Fruit fly (Drosophila melanogaster) whole organism, prepupa: ENCODE results near the gene obst-B.

ENCODE experiments used
- Blimp-1 ChIP-seq: fragments of 200-800 bp; sonication (Bioruptor generic); optimal IDR thresholded peaks from 3 replicates; lab custom pipeline; 2017; ENCODE audit warnings: missing biosample characterization, missing genetic modification characterization, mild to moderate bottlenecking, moderate library complexity, missing genetic modification reagents
- CG10631 ChIP-seq: fragments of 200-800 bp; sonication (Bioruptor generic); optimal IDR thresholded peaks from 2 replicates; lab custom pipeline; 2016; ENCODE audit warnings: missing biosample characterization, missing genetic modification characterization
- CG10669 ChIP-seq: fragments of 200-800 bp; sonication (Bioruptor generic); optimal IDR thresholded peaks from 3 replicates; lab custom pipeline; 2018; ENCODE audit warnings: missing biosample characterization, mild to moderate bottlenecking, missing genetic modification characterization, moderate library complexity
- CG11762 ChIP-seq: fragments of 200-800 bp; sonication (Bioruptor generic); optimal IDR thresholded peaks from 3 replicates; lab custom pipeline; 2016; ENCODE audit warnings: missing biosample characterization, missing genetic modification characterization; ENCODE audit not compliant: insufficient read depth
- CG11902 ChIP-seq: fragments of 200-800 bp; sonication (Bioruptor generic); optimal IDR thresholded peaks from 3 replicates; lab custom pipeline; 2016; ENCODE audit warnings: missing biosample characterization, missing genetic modification characterization
- CG15336 ChIP-seq: fragments of 200-800 bp; sonication (Bioruptor generic); IDR thresholded peaks from 2 replicates; pipeline ENCODE4 v1.3.6; 2022; ENCODE audit warnings: missing biosample characterization, missing genetic modification characterization
- CG16779 ChIP-seq: fragments of 200-800 bp; sonication (Bioruptor generic); optimal IDR thresholded peaks from 3 replicates; lab custom pipeline; 2017; ENCODE audit warnings: missing biosample characterization, mild to moderate bottlenecking, missing genetic modification characterization
- CG32006 ChIP-seq: fragments of 200-800 bp; sonication (Bioruptor generic); optimal IDR thresholded peaks from 3 replicates; lab custom pipeline; 2017; ENCODE audit warnings: missing biosample characterization, mild to moderate bottlenecking, missing genetic modification characterization
- CG34406 ChIP-seq: fragments of 200-800 bp; sonication (Bioruptor generic); optimal IDR thresholded peaks from 3 replicates; lab custom pipeline; 2016; ENCODE audit warnings: missing biosample characterization, missing genetic modification characterization
- CG3919 ChIP-seq: fragments of 200-800 bp; sonication (Bioruptor generic); optimal IDR thresholded peaks from 3 replicates; lab custom pipeline; 2016; ENCODE audit warnings: missing biosample characterization, missing genetic modification characterization
- CG4318 ChIP-seq: fragments of 200-800 bp; sonication (Bioruptor generic); optimal IDR thresholded peaks from 3 replicates; lab custom pipeline; 2017; ENCODE audit warnings: missing biosample characterization, mild to moderate bottlenecking, missing genetic modification characterization
- CG6163 ChIP-seq: fragments of 200-800 bp; sonication (Bioruptor generic); IDR thresholded peaks from 3 replicates; pipeline ENCODE4 v1.3.6; 2022; ENCODE audit warnings: missing biosample characterization, missing genetic modification characterization
- CG6808 ChIP-seq: fragments of 200-800 bp; sonication (Bioruptor generic); optimal IDR thresholded peaks from 3 replicates; lab custom pipeline; 2017; ENCODE audit warnings: missing biosample characterization, missing genetic modification characterization, mild to moderate bottlenecking, moderate library complexity, missing genetic modification reagents
- CG6854 ChIP-seq: fragments of 200-800 bp; sonication (Bioruptor generic); optimal IDR thresholded peaks from 2 replicates; lab custom pipeline; 2017; ENCODE audit warnings: missing biosample characterization, mild to moderate bottlenecking, missing genetic modification characterization
- CG8119 ChIP-seq: fragments of 200-800 bp; sonication (Bioruptor generic); IDR thresholded peaks from 3 replicates; pipeline ENCODE4 v1.3.6; 2022; ENCODE audit warnings: missing biosample characterization, missing genetic modification characterization
- CG8319 ChIP-seq: fragments of 200-800 bp; sonication (Bioruptor generic); optimal IDR thresholded peaks from 3 replicates; lab custom pipeline; 2016; ENCODE audit warnings: missing biosample characterization, missing genetic modification characterization
- CG9139 ChIP-seq: fragments of 200-800 bp; sonication (Bioruptor generic); optimal IDR thresholded peaks from 3 replicates; lab custom pipeline; 2017; ENCODE audit warnings: missing biosample characterization, mild to moderate bottlenecking, missing genetic modification characterization
- Eip78C ChIP-seq: fragments of 200-800 bp; sonication (Bioruptor generic); peaks from one replicate; lab custom pipeline; 2016; ENCODE audit warnings: missing biosample characterization, missing genetic modification characterization
- Ets21C ChIP-seq: fragments of 200-800 bp; sonication (Bioruptor generic); optimal IDR thresholded peaks from 3 replicates; lab custom pipeline; 2016; ENCODE audit warnings: missing biosample characterization, missing genetic modification characterization
- Ets96B ChIP-seq: fragments of 200-800 bp; optimal IDR thresholded peaks from 2 replicates; lab custom pipeline; 2019; ENCODE audit warnings: missing biosample characterization, mild to moderate bottlenecking, missing genetic modification characterization, moderate library complexity
- Gug ChIP-seq: fragments of 200-800 bp; sonication (Bioruptor generic); IDR thresholded peaks from 2 replicates; pipeline ENCODE4 v1.3.6; 2022; ENCODE audit warnings: missing biosample characterization, missing genetic modification characterization
- Lpt ChIP-seq: fragments of 200-800 bp; sonication (Bioruptor generic); optimal IDR thresholded peaks from 3 replicates; lab custom pipeline; 2016; ENCODE audit warnings: missing biosample characterization, missing genetic modification characterization
- OdsH ChIP-seq: fragments of 200-800 bp; sonication (Bioruptor generic); optimal IDR thresholded peaks from 3 replicates; lab custom pipeline; 2016; ENCODE audit warnings: missing biosample characterization, missing genetic modification characterization
- Smox ChIP-seq: fragments of 200-800 bp; sonication (Bioruptor generic); optimal IDR thresholded peaks from 3 replicates; lab custom pipeline; 2016; ENCODE audit warnings: missing biosample characterization, missing genetic modification characterization
- Sox102F ChIP-seq: fragments of 200-800 bp; sonication (Bioruptor generic); optimal IDR thresholded peaks from 2 replicates; lab custom pipeline; 2016; ENCODE audit warnings: missing biosample characterization, mild to moderate bottlenecking, missing genetic modification characterization
- Sox14 ChIP-seq: fragments of 200-800 bp; sonication (Bioruptor generic); optimal IDR thresholded peaks from 3 replicates; lab custom pipeline; 2016; ENCODE audit warnings: missing biosample characterization, missing genetic modification characterization
- Sox15 ChIP-seq: fragments of 200-800 bp; sonication (Bioruptor generic); optimal IDR thresholded peaks from 3 replicates; lab custom pipeline; 2016; ENCODE audit warnings: missing biosample characterization, missing genetic modification characterization
- achi ChIP-seq: fragments of 200-800 bp; sonication (Bioruptor generic); optimal IDR thresholded peaks from 3 replicates; lab custom pipeline; 2016; ENCODE audit warnings: missing biosample characterization, missing genetic modification characterization
- acj6 ChIP-seq: fragments of 200-800 bp; sonication (Bioruptor generic); optimal IDR thresholded peaks from 3 replicates; lab custom pipeline; 2016; ENCODE audit warnings: missing biosample characterization, missing genetic modification characterization
- dac ChIP-seq: fragments of 200-800 bp; sonication (Bioruptor generic); optimal IDR thresholded peaks from 2 replicates; lab custom pipeline; 2017; ENCODE audit warnings: missing biosample characterization, mild to moderate bottlenecking, missing genetic modification characterization
- dsx ChIP-seq: fragments of 200-800 bp; optimal IDR thresholded peaks from 3 replicates; lab custom pipeline; 2019; ENCODE audit warnings: missing biosample characterization, mild to moderate bottlenecking, missing genetic modification characterization, moderate library complexity; ENCODE audit not compliant: poor library complexity, severe bottlenecking
- eg ChIP-seq: fragments of 200-800 bp; sonication (Bioruptor generic); IDR thresholded peaks from 3 replicates; pipeline ENCODE4 v1.3.6; 2022; ENCODE audit warnings: missing biosample characterization, missing genetic modification characterization
- fd59A ChIP-seq: fragments of 200-800 bp; sonication (Bioruptor generic); optimal IDR thresholded peaks from 2 replicates; lab custom pipeline; 2017; ENCODE audit warnings: missing biosample characterization, mild to moderate bottlenecking, missing genetic modification characterization, missing genetic modification reagents
- fd85E ChIP-seq: fragments of 200-800 bp; sonication (Bioruptor generic); optimal IDR thresholded peaks from 3 replicates; lab custom pipeline; 2016; ENCODE audit warnings: missing biosample characterization, missing genetic modification characterization
- fkh ChIP-seq: fragments of 200-800 bp; sonication (Bioruptor generic); optimal IDR thresholded peaks from 3 replicates; lab custom pipeline; 2017; ENCODE audit warnings: missing biosample characterization, mild to moderate bottlenecking, missing genetic modification characterization, moderate library complexity
- lz ChIP-seq: fragments of 200-800 bp; sonication (Bioruptor generic); optimal IDR thresholded peaks from 3 replicates; lab custom pipeline; 2016; ENCODE audit warnings: missing biosample characterization, missing genetic modification characterization
- pdm3 ChIP-seq: fragments of 200-800 bp; sonication (Bioruptor generic); optimal IDR thresholded peaks from 3 replicates; lab custom pipeline; 2016; ENCODE audit warnings: missing biosample characterization, missing genetic modification characterization
- svp ChIP-seq: fragments of 200-800 bp; sonication (Bioruptor generic); peaks from one replicate; lab custom pipeline; 2016; ENCODE audit warnings: missing biosample characterization, missing genetic modification characterization
- topi ChIP-seq: fragments of 200-800 bp; sonication (Bioruptor generic); optimal IDR thresholded peaks from 3 replicates; lab custom pipeline; 2016; ENCODE audit warnings: missing biosample characterization, missing genetic modification characterization

Gene obst-B

dm6 chr2L:10009800-10010658 is 22.5 kb upstream of the obst-B start (continued):
- TF ChIP-seq CG6854 (GFP tag; lab: Kevin White, UChicago) (peak; percentile 99), CG6163 (GFP tag; lab: Robert Waterston, UW) (peak; percentile 100), svp (GFP tag; lab: Kevin White, UChicago) (peak; percentile 100), CG11902 (GFP tag; lab: Kevin White, UChicago) (peak; percentile 99), CG4318 (GFP tag; lab: Kevin White, UChicago) (peak; percentile 98), Lpt (GFP tag; lab: Kevin White, UChicago) (peak; percentile 99), fkh (GFP tag; lab: Kevin White, UChicago) (peak; percentile 92), Gug (peak; percentile 99), achi (GFP tag; lab: Kevin White, UChicago) (peak; percentile 99), Ets96B (tag; lab: Kevin White, UChicago) (peak; percentile 99), Blimp-1 (GFP tag; lab: Kevin White, UChicago) (peak; percentile 96), fd59A (GFP tag; lab: Kevin White, UChicago) (peak; percentile 99), CG6808 (peak; percentile 98), pdm3 (GFP tag; lab: Kevin White, UChicago) (peak; percentile 99), CG34406 (GFP tag; lab: Kevin White, UChicago) (peak; percentile 99), Smox (peak; percentile 99), CG16779 (tag; lab: Kevin White, UChicago) (peak; percentile 98), CG9139 (GFP tag; lab: Kevin White, UChicago) (peak; percentile 98), acj6 (GFP tag; lab: Kevin White, UChicago) (peak; percentile 100), CG32006 (GFP tag; lab: Kevin White, UChicago) (peak; percentile 99), CG3919 (GFP tag; lab: Kevin White, UChicago) (peak; percentile 100), OdsH (peak; percentile 99), Sox15 (GFP tag; lab: Kevin White, UChicago) (peak; percentile 99), CG8119 (peak; percentile 98), CG8319 (peak; percentile 99), fd85E (GFP tag; lab: Kevin White, UChicago) (peak; percentile 98)

- TF ChIP-seq pdm3 (GFP tag; lab: Kevin White, UChicago) (no peak), eg (GFP tag; lab: Robert Waterston, UW) (no peak), Ets96B (tag; lab: Kevin White, UChicago) (no peak), dsx (no peak), Sox102F (no peak), CG10669 (GFP tag; lab: Kevin White, UChicago) (no peak), dac (GFP tag; lab: Kevin White, UChicago) (no peak), CG6854 (GFP tag; lab: Kevin White, UChicago) (no peak), Sox14 (GFP tag; lab: Kevin White, UChicago) (no peak), Eip78C (GFP tag; lab: Kevin White, UChicago) (no peak), fd85E (GFP tag; lab: Kevin White, UChicago) (no peak), CG34406 (GFP tag; lab: Kevin White, UChicago) (no peak), CG11762 (GFP tag; lab: Kevin White, UChicago) (no peak), CG32006 (GFP tag; lab: Kevin White, UChicago) (no peak), CG10631 (no peak), CG3919 (GFP tag; lab: Kevin White, UChicago) (no peak)
- TF ChIP-seq, all 60 proteins: peak for 0
These were observed 15.1 kb upstream of the obst-B start, which contains the start of gene CG13131 for dm6 chr2L:10017363-10017762. CG13131 (minus strand) TSS chr2L:10017463.

dm6 chr2L:10026376-10026775 is 6.1 kb upstream of the obst-B start, which contains the start of gene CG13127:
CG13127 (plus strand) TSS chr2L:10026676.
- TF ChIP-seq lz (GFP tag; lab: Kevin White, UChicago) (no peak), CG8119 (no peak), CG15336 (no peak), CG11902 (GFP tag; lab: Kevin White, UChicago) (no peak), topi (GFP tag; lab: Kevin White, UChicago) (no peak), Sox15 (GFP tag; lab: Kevin White, UChicago) (no peak), Ets21C (no peak), fd59A (GFP tag; lab: Kevin White, UChicago) (no peak)
